Worm (Caenorhabditis elegans): ENCODE measurements around the gene pqn-27.

The pqn-27 gene

DNA sequence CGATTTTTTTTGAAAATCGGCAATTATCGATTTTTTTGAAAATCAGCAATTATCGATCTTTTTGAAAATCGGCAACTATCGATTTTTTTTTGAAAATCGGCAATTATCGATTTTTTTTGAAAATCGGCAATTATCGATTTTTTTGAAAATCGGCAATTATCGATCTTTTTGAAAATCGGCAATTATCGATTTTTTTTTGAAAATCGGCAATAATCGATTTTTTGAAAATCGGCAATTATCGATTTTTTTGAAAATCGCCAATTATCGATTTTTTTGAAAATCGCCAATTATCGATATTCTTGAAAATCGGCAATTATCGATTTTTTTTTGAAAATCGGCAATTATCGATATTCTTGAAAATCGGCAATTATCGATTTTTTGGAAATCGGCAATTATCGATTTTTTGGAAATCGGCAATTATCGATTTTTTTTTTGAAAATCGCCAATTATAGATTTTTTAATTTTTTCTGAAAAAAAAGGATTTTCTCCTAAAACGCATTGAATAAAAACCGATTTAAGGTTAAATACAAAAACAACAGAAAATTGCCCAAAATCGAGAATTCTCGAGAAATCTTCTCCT lies 42.9 kb downstream of the pqn-27 start:
- TF ChIP-seq nhr-237 (tag; optimal IDR thresholded peaks at IDR 0.05) (no peak), zag-1 (tag; optimal IDR thresholded peaks at IDR 0.05) (no peak), R02D3.7 (tag; optimal IDR thresholded peaks at IDR 0.05) (no peak), nhr-21 (tag; optimal IDR thresholded peaks at IDR 0.05) (no peak), lsy-2 (tag; optimal IDR thresholded peaks at IDR 0.05) (no peak), ama-1 (optimal IDR thresholded peaks at IDR 0.05) (no peak), ceh-16 (tag; optimal IDR thresholded peaks at IDR 0.05) (no peak), fos-1 (tag; optimal IDR thresholded peaks at IDR 0.05) (no peak), nhr-10 (tag; optimal IDR thresholded peaks at IDR 0.05) (no peak), mab-5 (tag; optimal IDR thresholded peaks at IDR 0.05) (no peak), unc-62 (GFP tag; optimal IDR thresholded peaks at IDR 0.05) (no peak), nhr-129 (tag; optimal IDR thresholded peaks at IDR 0.05) (no peak), unc-55 (GFP tag; optimal IDR thresholded peaks at IDR 0.05) (no peak), egl-27 (tag; optimal IDR thresholded peaks at IDR 0.05) (no peak), sem-4 (tag; optimal IDR thresholded peaks at IDR 0.05) (no peak), gmeb-1 (tag; optimal IDR thresholded peaks at IDR 0.05) (no peak), alr-1 (tag; optimal IDR thresholded peaks at IDR 0.05) (no peak), lin-11 (tag; optimal IDR thresholded peaks at IDR 0.05) (no peak)

DNA sequence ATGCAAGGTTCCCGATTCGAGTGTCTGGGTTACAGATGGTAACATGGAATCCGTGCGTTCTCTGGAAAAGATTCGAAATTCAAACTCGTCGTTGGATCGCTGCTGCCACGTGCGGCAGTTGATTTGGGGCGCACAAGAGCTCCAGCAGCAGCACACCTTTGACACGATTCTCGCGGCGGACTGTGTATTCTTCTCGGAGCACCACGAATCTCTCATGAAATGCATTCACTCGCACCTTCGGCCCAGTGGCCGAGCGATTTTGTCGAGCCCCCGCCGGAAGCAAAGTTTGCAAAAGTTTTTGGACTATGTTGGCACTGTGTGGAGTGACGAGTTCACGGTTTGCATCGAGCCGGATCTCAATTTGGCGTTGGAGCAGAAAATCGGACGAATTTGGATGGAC lies 43.9 kb downstream of the pqn-27 start:
- TF ChIP-seq lsy-2 (tag; optimal IDR thresholded peaks at IDR 0.05) = no peak
- TF ChIP-seq ztf-11 (tag; optimal IDR thresholded peaks at IDR 0.05) = no peak

DNA sequence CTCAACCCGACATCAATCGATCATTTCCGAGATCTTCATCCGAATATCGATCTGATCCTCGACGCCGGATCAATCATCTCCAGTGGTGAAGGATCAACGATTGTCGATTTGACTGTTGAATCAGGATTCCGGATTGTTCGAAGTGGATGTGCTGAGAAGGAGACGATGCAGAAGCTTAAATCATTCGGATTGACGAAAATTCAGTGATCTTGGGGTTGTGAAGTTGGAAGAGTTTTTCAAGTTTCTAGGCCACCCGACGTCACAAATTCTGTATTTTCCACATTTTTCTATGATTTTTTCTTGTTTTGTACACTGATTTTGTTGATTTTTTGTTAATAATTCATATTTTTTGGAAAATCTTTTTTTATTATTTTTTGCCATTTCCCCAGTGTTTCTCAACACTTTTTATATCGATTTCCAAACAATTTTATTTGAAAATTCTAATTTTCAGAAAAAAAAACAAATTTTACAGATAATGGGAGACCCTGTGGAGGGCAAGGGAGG lies 45.8 kb downstream of the pqn-27 start, which contains the start of gene Y48E1C.1:
Gene Y48E1C.1 (plus strand): TSS at position 454 of the 504 bp plus-strand sequence.
- TF ChIP-seq ztf-1 (GFP tag; conservative IDR thresholded peaks at IDR 0.05) (no peak), nhr-21 (tag; optimal IDR thresholded peaks at IDR 0.05) (no peak), nhr-10 (tag; optimal IDR thresholded peaks at IDR 0.05) (no peak), ztf-4 (tag; optimal IDR thresholded peaks at IDR 0.05) (no peak), egl-27 (tag; optimal IDR thresholded peaks at IDR 0.05) (no peak), sem-4 (tag; optimal IDR thresholded peaks at IDR 0.05) (no peak), nhr-77 (tag; optimal IDR thresholded peaks at IDR 0.05) (no peak), F13H6.1 (tag; optimal IDR thresholded peaks at IDR 0.05) (no peak), nhr-11 (tag; optimal IDR thresholded peaks at IDR 0.05) (no peak), nhr-237 (tag; optimal IDR thresholded peaks at IDR 0.05) (no peak), ztf-11 (tag; optimal IDR thresholded peaks at IDR 0.05) (no peak), unc-55 (GFP tag; optimal IDR thresholded peaks at IDR 0.05) (no peak), lin-13 (GFP tag; optimal IDR thresholded peaks at IDR 0.05) (no peak), sma-3 (GFP tag; optimal IDR thresholded peaks at IDR 0.05) (no peak), mbf-1 (tag; optimal IDR thresholded peaks at IDR 0.05) (no peak), lin-39 (tag; optimal IDR thresholded peaks at IDR 0.05) (no peak), nhr-129 (tag; optimal IDR thresholded peaks at IDR 0.05) (no peak), lin-11 (tag; optimal IDR thresholded peaks at IDR 0.05) (no peak)

DNA sequence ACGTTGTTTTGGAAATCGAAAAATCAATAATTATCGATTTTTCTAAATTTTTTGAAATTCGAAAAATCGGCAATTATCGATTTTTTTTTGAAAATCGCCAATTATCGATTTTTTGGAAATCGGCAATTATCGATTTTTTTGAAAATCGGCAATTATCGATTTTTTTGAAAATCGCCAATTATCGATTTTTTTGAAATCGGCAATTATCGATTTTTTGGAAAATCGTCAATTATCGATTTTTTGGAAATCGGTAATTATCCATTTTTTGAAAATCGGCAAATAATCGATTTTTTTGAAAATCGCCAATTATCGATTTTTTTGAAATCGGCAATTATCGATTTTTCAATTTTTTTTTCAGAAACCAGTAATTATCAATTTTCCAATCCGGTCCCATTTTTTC lies 46.3 kb downstream of the pqn-27 start:
- TF ChIP-seq elt-1 (tag; optimal IDR thresholded peaks at IDR 0.05) = no peak
- TF ChIP-seq lin-11 (tag; optimal IDR thresholded peaks at IDR 0.05) = no peak
- TF ChIP-seq peb-1 (tag; optimal IDR thresholded peaks at IDR 0.05) = no peak
- no peak for TF ChIP-seq zag-1 (tag; optimal IDR thresholded peaks at IDR 0.05)
- TF ChIP-seq lin-13 (GFP tag; optimal IDR thresholded peaks at IDR 0.05) = no peak
- no peak for TF ChIP-seq alr-1 (tag; optimal IDR thresholded peaks at IDR 0.05)
- TF ChIP-seq F13H6.1 (tag; optimal IDR thresholded peaks at IDR 0.05) = no peak
- no peak for TF ChIP-seq nhr-25 (tag; optimal IDR thresholded peaks at IDR 0.05)
- no peak for TF ChIP-seq mab-5 (tag; optimal IDR thresholded peaks at IDR 0.05)
- no peak for TF ChIP-seq nhr-23 (tag; optimal IDR thresholded peaks at IDR 0.05)
- no peak for TF ChIP-seq C34F6.9 (tag; optimal IDR thresholded peaks at IDR 0.05)
- no peak for TF ChIP-seq lin-39 (tag; optimal IDR thresholded peaks at IDR 0.05)
- TF ChIP-seq nhr-6 (tag; optimal IDR thresholded peaks at IDR 0.05) = no peak

DNA sequence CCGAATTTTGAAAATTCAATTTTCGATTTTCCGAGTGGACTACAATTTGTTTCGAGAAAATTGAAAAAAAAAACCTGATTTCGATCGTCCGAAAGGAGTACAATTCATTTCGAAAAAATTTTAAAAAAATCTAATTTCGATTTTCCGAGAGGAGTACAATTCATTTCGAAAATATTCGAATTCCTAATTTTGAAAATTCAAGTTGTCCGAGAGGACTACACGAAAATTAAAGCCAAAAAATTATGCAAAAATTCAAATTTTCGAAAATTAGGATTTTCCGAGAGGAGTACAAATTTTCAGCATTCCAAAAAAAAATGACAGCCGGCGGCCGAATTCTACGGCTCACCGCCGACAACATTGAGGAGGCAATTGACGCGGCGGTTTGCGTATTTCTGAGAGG lies 48.1 kb downstream of the pqn-27 start, which contains the start of gene Y48C3A.18:
Gene Y48C3A.18 (plus strand): TSS at position 301 of the 400 bp plus-strand sequence.
- no peak for TF ChIP-seq nhr-25 (tag; optimal IDR thresholded peaks at IDR 0.05)
- no peak for TF ChIP-seq alr-1 (tag; optimal IDR thresholded peaks at IDR 0.05)
- no peak for TF ChIP-seq crh-2 (tag; optimal IDR thresholded peaks at IDR 0.05)
- no peak for TF ChIP-seq nhr-11 (tag; optimal IDR thresholded peaks at IDR 0.05)
- no peak for TF ChIP-seq Y55F3AM.14 (GFP tag; optimal IDR thresholded peaks at IDR 0.05)
- no peak for TF ChIP-seq C34F6.9 (tag; optimal IDR thresholded peaks at IDR 0.05)
- no peak for TF ChIP-seq nhr-129 (tag; optimal IDR thresholded peaks at IDR 0.05)
- TF ChIP-seq unc-55 (GFP tag; optimal IDR thresholded peaks at IDR 0.05) = no peak
- TF ChIP-seq snpc-4 (tag; optimal IDR thresholded peaks at IDR 0.05) = no peak

Measured in whole organism, L2 larva.